Fruit fly (Drosophila melanogaster) whole organism, prepupa: Measurements from ENCODE around the gene Ugt303A1.

ENCODE experiments used
- Blimp-1 ChIP-seq: fragments of 200-800 bp; sonication (Bioruptor generic); optimal IDR thresholded peaks from 3 replicates; lab custom pipeline; 2017; ENCODE audit warnings: missing biosample characterization, missing genetic modification characterization, mild to moderate bottlenecking, moderate library complexity, missing genetic modification reagents
- CG10631 ChIP-seq: fragments of 200-800 bp; sonication (Bioruptor generic); optimal IDR thresholded peaks from 2 replicates; lab custom pipeline; 2016; ENCODE audit warnings: missing biosample characterization, missing genetic modification characterization
- CG11294 ChIP-seq: fragments of 200-800 bp; sonication (Bioruptor generic); IDR thresholded peaks from 2 replicates; pipeline ENCODE4 v1.3.6; 2022; ENCODE audit warnings: missing biosample characterization, missing genetic modification characterization
- CG11902 ChIP-seq: fragments of 200-800 bp; sonication (Bioruptor generic); optimal IDR thresholded peaks from 3 replicates; lab custom pipeline; 2016; ENCODE audit warnings: missing biosample characterization, missing genetic modification characterization
- CG15336 ChIP-seq: fragments of 200-800 bp; sonication (Bioruptor generic); IDR thresholded peaks from 2 replicates; pipeline ENCODE4 v1.3.6; 2022; ENCODE audit warnings: missing biosample characterization, missing genetic modification characterization
- CG1621 ChIP-seq: fragments of 200-800 bp; sonication (Bioruptor generic); optimal IDR thresholded peaks from 3 replicates; lab custom pipeline; 2018; ENCODE audit warnings: missing biosample characterization, mild to moderate bottlenecking, missing genetic modification characterization
- CG16779 ChIP-seq: fragments of 200-800 bp; sonication (Bioruptor generic); optimal IDR thresholded peaks from 3 replicates; lab custom pipeline; 2017; ENCODE audit warnings: missing biosample characterization, mild to moderate bottlenecking, missing genetic modification characterization
- CG3032 ChIP-seq: fragments of 200-800 bp; optimal IDR thresholded peaks from 2 replicates; lab custom pipeline; 2019; ENCODE audit warnings: missing biosample characterization, mild to moderate bottlenecking, missing genetic modification characterization, moderate library complexity
- CG31627 ChIP-seq: fragments of 200-800 bp; sonication (Bioruptor generic); optimal IDR thresholded peaks from 3 replicates; lab custom pipeline; 2016; ENCODE audit warnings: missing biosample characterization, missing genetic modification characterization
- CG32006 ChIP-seq: fragments of 200-800 bp; sonication (Bioruptor generic); optimal IDR thresholded peaks from 3 replicates; lab custom pipeline; 2017; ENCODE audit warnings: missing biosample characterization, mild to moderate bottlenecking, missing genetic modification characterization
- CG6163 ChIP-seq: fragments of 200-800 bp; sonication (Bioruptor generic); IDR thresholded peaks from 3 replicates; pipeline ENCODE4 v1.3.6; 2022; ENCODE audit warnings: missing biosample characterization, missing genetic modification characterization
- CG6276 ChIP-seq: fragments of 200-800 bp; sonication (Bioruptor generic); optimal IDR thresholded peaks from 2 replicates; lab custom pipeline; 2017; ENCODE audit warnings: missing biosample characterization, mild to moderate bottlenecking, missing genetic modification characterization
- CG6854 ChIP-seq: fragments of 200-800 bp; sonication (Bioruptor generic); optimal IDR thresholded peaks from 2 replicates; lab custom pipeline; 2017; ENCODE audit warnings: missing biosample characterization, mild to moderate bottlenecking, missing genetic modification characterization
- CG8119 ChIP-seq: fragments of 200-800 bp; sonication (Bioruptor generic); IDR thresholded peaks from 3 replicates; pipeline ENCODE4 v1.3.6; 2022; ENCODE audit warnings: missing biosample characterization, missing genetic modification characterization
- CG8319 ChIP-seq: fragments of 200-800 bp; sonication (Bioruptor generic); optimal IDR thresholded peaks from 3 replicates; lab custom pipeline; 2016; ENCODE audit warnings: missing biosample characterization, missing genetic modification characterization
- CG9139 ChIP-seq: fragments of 200-800 bp; sonication (Bioruptor generic); optimal IDR thresholded peaks from 3 replicates; lab custom pipeline; 2017; ENCODE audit warnings: missing biosample characterization, mild to moderate bottlenecking, missing genetic modification characterization
- Eip75B ChIP-seq: fragments of 200-800 bp; sonication (Bioruptor generic); optimal IDR thresholded peaks from 3 replicates; lab custom pipeline; 2016; ENCODE audit warnings: missing biosample characterization, missing genetic modification characterization
- Ets96B ChIP-seq: fragments of 200-800 bp; optimal IDR thresholded peaks from 2 replicates; lab custom pipeline; 2019; ENCODE audit warnings: missing biosample characterization, mild to moderate bottlenecking, missing genetic modification characterization, moderate library complexity
- Hr39 ChIP-seq: fragments of 200-800 bp; sonication (Bioruptor generic); optimal IDR thresholded peaks from 2 replicates; lab custom pipeline; 2016; ENCODE audit warnings: missing biosample characterization, missing genetic modification characterization
- Hr4 ChIP-seq: fragments of 200-800 bp; sonication (Bioruptor generic); optimal IDR thresholded peaks from 3 replicates; lab custom pipeline; 2016; ENCODE audit warnings: missing biosample characterization, missing genetic modification characterization
- Lpt ChIP-seq: fragments of 200-800 bp; sonication (Bioruptor generic); optimal IDR thresholded peaks from 3 replicates; lab custom pipeline; 2016; ENCODE audit warnings: missing biosample characterization, missing genetic modification characterization
- OdsH ChIP-seq: fragments of 200-800 bp; sonication (Bioruptor generic); optimal IDR thresholded peaks from 3 replicates; lab custom pipeline; 2016; ENCODE audit warnings: missing biosample characterization, missing genetic modification characterization
- Sox102F ChIP-seq: fragments of 200-800 bp; sonication (Bioruptor generic); optimal IDR thresholded peaks from 2 replicates; lab custom pipeline; 2016; ENCODE audit warnings: missing biosample characterization, mild to moderate bottlenecking, missing genetic modification characterization
- Sox15 ChIP-seq: fragments of 200-800 bp; sonication (Bioruptor generic); optimal IDR thresholded peaks from 3 replicates; lab custom pipeline; 2016; ENCODE audit warnings: missing biosample characterization, missing genetic modification characterization
- achi ChIP-seq: fragments of 200-800 bp; sonication (Bioruptor generic); optimal IDR thresholded peaks from 3 replicates; lab custom pipeline; 2016; ENCODE audit warnings: missing biosample characterization, missing genetic modification characterization
- acj6 ChIP-seq: fragments of 200-800 bp; sonication (Bioruptor generic); optimal IDR thresholded peaks from 3 replicates; lab custom pipeline; 2016; ENCODE audit warnings: missing biosample characterization, missing genetic modification characterization
- cyc ChIP-seq: fragments of 200-800 bp; sonication (Bioruptor generic); optimal IDR thresholded peaks from 3 replicates; lab custom pipeline; 2016; ENCODE audit warnings: missing biosample characterization, missing genetic modification characterization
- dsx ChIP-seq: fragments of 200-800 bp; optimal IDR thresholded peaks from 3 replicates; lab custom pipeline; 2019; ENCODE audit warnings: missing biosample characterization, mild to moderate bottlenecking, missing genetic modification characterization, moderate library complexity; ENCODE audit not compliant: poor library complexity, severe bottlenecking
- fd59A ChIP-seq: fragments of 200-800 bp; sonication (Bioruptor generic); optimal IDR thresholded peaks from 2 replicates; lab custom pipeline; 2017; ENCODE audit warnings: missing biosample characterization, mild to moderate bottlenecking, missing genetic modification characterization, missing genetic modification reagents
- fd85E ChIP-seq: fragments of 200-800 bp; sonication (Bioruptor generic); optimal IDR thresholded peaks from 3 replicates; lab custom pipeline; 2016; ENCODE audit warnings: missing biosample characterization, missing genetic modification characterization
- fkh ChIP-seq: fragments of 200-800 bp; sonication (Bioruptor generic); optimal IDR thresholded peaks from 3 replicates; lab custom pipeline; 2017; ENCODE audit warnings: missing biosample characterization, mild to moderate bottlenecking, missing genetic modification characterization, moderate library complexity
- lz ChIP-seq: fragments of 200-800 bp; sonication (Bioruptor generic); optimal IDR thresholded peaks from 3 replicates; lab custom pipeline; 2016; ENCODE audit warnings: missing biosample characterization, missing genetic modification characterization
- net ChIP-seq: fragments of 200-800 bp; sonication (Bioruptor generic); optimal IDR thresholded peaks from 3 replicates; lab custom pipeline; 2016; ENCODE audit warnings: missing biosample characterization, missing genetic modification characterization
- salr ChIP-seq, 2 experiments: fragments of 200-800 bp; sonication (Bioruptor generic); optimal IDR thresholded peaks; 3 replicates each; lab custom pipeline; 2016 to 2018; ENCODE audit warnings: missing biosample characterization in 2 of 2, missing genetic modification characterization in 2 of 2, mild to moderate bottlenecking in 1 of 2
- spab ChIP-seq: fragments of 200-800 bp; sonication (Bioruptor generic); optimal IDR thresholded peaks from 2 replicates; lab custom pipeline; 2017; ENCODE audit warnings: missing biosample characterization, mild to moderate bottlenecking, missing genetic modification characterization, missing genetic modification reagents
- ss ChIP-seq, 2 experiments: fragments of 200-800 bp; sonication (Bioruptor generic); optimal IDR thresholded peaks; 2 replicates in 1 of 2; 3 replicates in 1 of 2; lab custom pipeline; 2017 to 2018; ENCODE audit warnings: mild to moderate bottlenecking in 2 of 2, missing biosample characterization in 2 of 2, missing genetic modification characterization in 2 of 2, moderate library complexity in 1 of 2
- svp ChIP-seq: fragments of 200-800 bp; sonication (Bioruptor generic); peaks from one replicate; lab custom pipeline; 2016; ENCODE audit warnings: missing biosample characterization, missing genetic modification characterization
- topi ChIP-seq: fragments of 200-800 bp; sonication (Bioruptor generic); optimal IDR thresholded peaks from 3 replicates; lab custom pipeline; 2016; ENCODE audit warnings: missing biosample characterization, missing genetic modification characterization
- vri ChIP-seq: fragments of 200-800 bp; sonication (Bioruptor generic); optimal IDR thresholded peaks from 3 replicates; lab custom pipeline; 2016; ENCODE audit warnings: missing biosample characterization, mild to moderate bottlenecking, missing genetic modification characterization

The Ugt303A1 gene

DNA sequence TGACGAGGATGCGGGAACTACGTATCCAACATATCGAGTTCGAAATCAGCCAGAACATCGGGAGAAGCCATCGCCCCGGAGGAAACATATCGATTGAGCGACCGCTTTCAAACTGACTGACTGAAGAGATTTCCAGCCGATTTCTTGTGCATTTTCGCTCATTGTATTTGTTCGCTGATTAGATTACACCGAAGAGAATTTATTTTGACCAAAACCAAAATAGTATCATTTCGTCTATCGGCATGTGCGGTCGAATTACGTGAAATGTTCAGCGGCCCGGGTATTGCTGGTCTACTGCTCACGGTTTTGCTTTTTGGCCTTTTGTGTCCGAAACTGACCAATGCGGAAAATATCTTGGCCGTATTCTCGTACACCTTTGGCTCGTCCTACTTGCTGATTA lies at the start of gene Ugt303A1, which contains the start of gene Ugt304A1:
TSS of gene Ugt303A1 (plus strand) at position 222 of the 400 bp plus-strand sequence.
TSS of gene Ugt304A1 (minus strand) at position 101 of the 400 bp plus-strand sequence.
- no peak for TF ChIP-seq CG32006 (GFP tag; lab: Kevin White, UChicago)
- peak; percentile 42 for TF ChIP-seq vri (GFP tag; lab: Kevin White, UChicago)
- TF ChIP-seq, all 60 proteins: peak for 1

DNA sequence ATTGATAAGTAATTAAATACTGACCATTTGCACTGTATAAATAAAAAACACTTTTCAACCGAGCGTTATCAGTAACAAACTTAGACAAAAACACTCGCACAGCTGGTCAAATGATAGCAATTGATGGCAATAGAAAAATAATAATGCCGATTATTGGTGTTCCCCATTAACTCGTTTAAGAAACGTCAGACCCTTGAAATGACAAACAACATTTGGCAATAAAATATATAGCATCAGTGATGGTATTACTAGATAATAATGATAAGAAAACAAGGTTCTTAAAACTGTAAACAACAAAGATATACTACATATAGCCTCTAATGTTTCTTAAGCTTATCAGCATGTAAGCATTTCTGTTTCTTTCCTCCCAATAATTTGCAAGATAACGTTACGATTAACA lies 48.9 kb upstream of the Ugt303A1 start:
- TF ChIP-seq CG6163 (GFP tag; lab: Robert Waterston, UW), result no peak
- TF ChIP-seq CG11902 (GFP tag; lab: Kevin White, UChicago), result no peak
- TF ChIP-seq cyc, result no peak
- TF ChIP-seq CG15336 (GFP tag; lab: Robert Waterston, UW), result no peak
- TF ChIP-seq spab, result no peak
- TF ChIP-seq Sox102F (GFP tag; lab: Kevin White, UChicago), result no peak
- no peak for TF ChIP-seq Eip75B (GFP tag; lab: Kevin White, UChicago)
- TF ChIP-seq salr (GFP tag; optimal IDR thresholded peaks at IDR 0.05; lab: Kevin White, UChicago), result no peak
- TF ChIP-seq CG8119 (GFP tag; lab: Robert Waterston, UW), result no peak

DNA sequence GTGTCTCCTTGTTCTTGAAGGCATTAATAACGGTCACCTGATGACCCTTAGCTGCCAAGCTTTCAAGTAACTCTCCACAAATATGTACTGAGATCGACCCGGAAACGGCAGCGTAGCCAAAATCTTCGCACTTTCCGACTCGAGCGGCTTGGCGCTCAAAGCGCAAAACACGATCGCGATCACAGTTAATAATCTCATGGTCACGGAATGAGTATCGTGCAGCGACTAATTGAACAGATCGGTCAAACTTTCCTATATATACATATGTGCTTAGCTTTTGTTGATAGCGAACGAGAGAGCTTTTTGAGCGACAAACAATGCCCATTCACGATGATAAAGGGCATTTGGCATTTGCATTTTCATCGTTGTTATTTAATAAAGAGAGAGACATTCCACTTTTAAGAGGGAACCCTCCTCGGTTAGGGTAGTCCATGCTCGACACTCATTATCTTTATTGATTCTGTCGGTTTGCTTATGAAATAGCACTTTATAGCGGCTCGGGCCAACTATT lies 47.2 kb upstream of the Ugt303A1 start, which contains the start of gene Ugt35C1:
TSS of gene Ugt35C1 (minus strand) at position 213 of the 511 bp plus-strand sequence.
- TF ChIP-seq salr (GFP tag; optimal IDR thresholded peaks at IDR 0.05; lab: Kevin White, UChicago), result no peak
- TF ChIP-seq fkh (GFP tag; lab: Kevin White, UChicago), result no peak
- peak; percentile 33 for TF ChIP-seq svp

DNA sequence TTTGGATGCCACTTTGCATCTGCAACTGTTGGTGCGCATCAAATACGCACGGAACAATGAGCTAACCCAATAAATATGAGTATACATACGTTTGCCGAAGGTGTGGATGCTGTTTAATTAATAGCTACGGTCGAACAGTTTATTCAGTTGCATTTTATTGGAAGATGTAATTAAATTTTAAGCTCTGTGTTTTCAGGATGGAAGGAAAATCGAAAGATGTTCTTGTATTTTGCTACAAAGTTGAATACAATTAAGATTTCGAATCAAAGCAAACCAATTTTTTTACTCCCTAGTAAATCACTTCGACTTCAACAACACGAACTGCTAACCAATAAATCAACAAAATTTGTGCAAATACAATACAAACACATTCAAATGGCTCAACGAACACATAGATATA lies 38.5 kb upstream of the Ugt303A1 start, which contains the start of gene mAcon2:
TSS of gene mAcon2 (plus strand) at position 301 of the 400 bp plus-strand sequence.
- TF ChIP-seq acj6 (GFP tag; lab: Kevin White, UChicago), result no peak
- TF ChIP-seq topi (GFP tag; lab: Kevin White, UChicago), result no peak
- no peak for TF ChIP-seq salr (GFP tag; optimal IDR thresholded peaks at IDR 0.05; lab: Kevin White, UChicago)
- no peak for TF ChIP-seq OdsH
- TF ChIP-seq fd85E (GFP tag; lab: Kevin White, UChicago), result no peak
- TF ChIP-seq CG1621 (tag; lab: Kevin White, UChicago), result no peak
- no peak for TF ChIP-seq Sox15 (GFP tag; lab: Kevin White, UChicago)
- no peak for TF ChIP-seq CG16779 (tag; lab: Kevin White, UChicago)
- no peak for TF ChIP-seq ss (GFP tag; optimal IDR thresholded peaks at IDR 0.05; lab: Kevin White, UChicago)
- no peak for TF ChIP-seq Hr4 (GFP tag; lab: Kevin White, UChicago)
- no peak for TF ChIP-seq Lpt (GFP tag; lab: Kevin White, UChicago)
- TF ChIP-seq CG3032 (tag; lab: Kevin White, UChicago), result no peak
- TF ChIP-seq Blimp-1 (GFP tag; lab: Kevin White, UChicago), result no peak
- no peak for TF ChIP-seq Eip75B (GFP tag; lab: Kevin White, UChicago)

DNA sequence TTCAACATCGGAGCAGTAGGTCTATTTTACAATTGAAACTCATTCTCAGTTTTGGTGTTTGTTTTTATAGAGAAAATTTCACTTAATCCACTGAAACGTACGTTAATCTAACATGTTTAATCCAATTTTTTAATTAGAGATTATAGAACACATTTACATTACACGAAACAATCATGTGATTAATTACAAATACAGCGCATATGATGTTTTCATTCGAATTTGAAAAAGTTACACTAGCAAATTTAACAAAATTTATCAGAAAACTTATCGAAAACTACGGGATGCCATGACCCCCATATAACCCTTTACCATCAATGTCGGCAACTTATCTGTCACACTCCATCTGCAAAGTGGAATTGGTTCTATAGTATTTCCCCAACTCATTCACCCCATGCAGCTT lies 30.2 kb upstream of the Ugt303A1 start, which contains the start of gene CheA86a:
TSS of gene CheA86a (minus strand) at position 101 of the 400 bp plus-strand sequence.
- TF ChIP-seq topi (GFP tag; lab: Kevin White, UChicago) (no peak), fkh (GFP tag; lab: Kevin White, UChicago) (no peak), vri (GFP tag; lab: Kevin White, UChicago) (no peak), CG8119 (GFP tag; lab: Robert Waterston, UW) (no peak), Eip75B (GFP tag; lab: Kevin White, UChicago) (no peak), Hr39 (GFP tag; lab: Kevin White, UChicago) (no peak), spab (no peak), CG8319 (GFP tag; lab: Kevin White, UChicago) (no peak), CG6163 (GFP tag; lab: Robert Waterston, UW) (no peak), lz (GFP tag; lab: Kevin White, UChicago) (no peak)
- TF ChIP-seq, all 60 proteins: peak for 0

DNA sequence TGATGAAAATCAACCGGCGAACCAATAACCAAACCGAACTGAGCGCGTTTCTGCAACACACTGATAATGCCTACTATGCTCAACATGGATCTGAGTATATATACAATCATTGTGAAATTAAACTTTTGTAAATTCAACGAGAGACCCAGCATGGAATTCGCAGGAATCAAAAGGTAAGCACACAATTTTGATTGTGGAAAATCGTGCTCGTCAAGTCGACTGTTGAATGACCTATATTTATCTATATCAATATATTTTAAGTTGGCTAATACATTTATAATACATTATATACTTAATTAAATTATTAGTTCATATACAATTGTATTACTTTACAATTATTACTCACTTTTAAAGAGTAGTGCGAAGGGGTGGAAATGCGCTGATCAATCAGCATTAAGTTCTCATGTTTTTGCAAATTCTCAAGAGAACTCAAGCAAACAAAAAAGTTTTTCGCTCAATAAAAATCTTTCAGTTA lies 21.5 kb upstream of the Ugt303A1 start, which contains the start of gene Ugt302K1:
TSS of gene Ugt302K1 (minus strand) at position 51 of the 475 bp plus-strand sequence.
- peak; percentile 23 for TF ChIP-seq CG9139 (GFP tag; lab: Kevin White, UChicago)
- peak; percentile 51 for TF ChIP-seq achi (GFP tag; lab: Kevin White, UChicago)
- no peak for TF ChIP-seq CG31627 (GFP tag; lab: Kevin White, UChicago)
- TF ChIP-seq ss (GFP tag; optimal IDR thresholded peaks at IDR 0.05; lab: Kevin White, UChicago), result no peak
- peak; percentile 22; the same call in 1 of the 2 replicates for TF ChIP-seq CG11294 (GFP tag; lab: Robert Waterston, UW)
- no peak for TF ChIP-seq fd59A (GFP tag; lab: Kevin White, UChicago)
- TF ChIP-seq CG6276 (GFP tag; lab: Kevin White, UChicago), result no peak
- no peak for TF ChIP-seq net (GFP tag; lab: Kevin White, UChicago)
- TF ChIP-seq CG6854 (GFP tag; lab: Kevin White, UChicago), result no peak
- TF ChIP-seq CG8319 (GFP tag; lab: Kevin White, UChicago), result no peak
- TF ChIP-seq Ets96B (tag; lab: Kevin White, UChicago), result peak; percentile 67
- TF ChIP-seq CG10631 (GFP tag; lab: Kevin White, UChicago), result peak; percentile 57
- TF ChIP-seq dsx, result peak; percentile 58
- peak; percentile 4 for TF ChIP-seq vri (GFP tag; lab: Kevin White, UChicago)
